Fruit fly (Drosophila melanogaster): ENCODE data around the gene CG5199.

The CG5199 gene

DNA sequence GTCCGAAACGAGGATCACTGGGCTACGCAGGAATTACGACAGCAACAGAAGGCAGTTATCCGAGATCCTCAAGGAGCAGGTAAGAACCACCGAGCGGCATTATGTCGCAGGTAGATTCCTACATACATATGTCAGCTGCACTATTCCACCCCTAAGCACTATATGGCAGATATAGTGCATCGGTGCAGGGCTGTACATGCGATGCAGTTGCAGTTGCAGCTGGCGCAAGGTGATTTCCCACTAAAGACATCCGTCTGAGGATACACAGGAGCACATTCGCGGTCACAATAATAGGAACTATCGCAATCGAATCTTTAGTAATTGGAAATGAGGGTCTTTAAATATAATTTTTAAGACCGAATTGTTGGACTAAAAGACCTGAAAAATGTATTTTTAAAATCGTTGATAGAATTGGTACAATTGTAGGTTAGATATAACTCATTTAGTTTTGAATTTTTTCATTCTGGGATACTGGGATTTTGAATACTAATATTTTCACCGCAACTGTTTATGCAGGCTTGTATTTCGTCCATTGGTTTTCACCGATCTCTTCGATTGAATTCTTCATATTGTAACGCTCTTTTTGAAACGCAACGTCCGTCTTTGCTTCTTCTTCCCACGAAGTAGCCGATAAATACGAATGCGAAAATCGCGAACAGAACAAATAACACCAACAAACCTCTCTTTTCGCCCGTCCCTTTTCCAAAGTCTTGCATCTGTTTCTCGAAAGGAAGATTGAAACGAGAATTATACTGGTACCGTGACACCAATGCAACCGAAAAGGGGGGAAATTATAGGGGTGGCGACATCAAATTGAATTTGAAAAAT, 49.8 kb downstream of the CG5199 start (continued):
- TF ChIP-seq Meics (GFP tag; optimal IDR thresholded peaks at IDR 0.05) (no peak), cg (GFP tag; optimal IDR thresholded peaks at IDR 0.05) (no peak), disco-r (GFP tag; optimal IDR thresholded peaks at IDR 0.05) (no peak), dmrt99B (tag; optimal IDR thresholded peaks at IDR 0.05) (no peak), dmrt11E (tag; optimal IDR thresholded peaks at IDR 0.05) (peak; percentile 86), CG2712 (tag; optimal IDR thresholded peaks at IDR 0.05) (peak; percentile 77), kni (GFP tag; optimal IDR thresholded peaks at IDR 0.05) (peak; percentile 79), tap (tag; optimal IDR thresholded peaks at IDR 0.05) (no peak), Sry-β (GFP tag; optimal IDR thresholded peaks at IDR 0.05) (no peak), CG1603 (tag; optimal IDR thresholded peaks at IDR 0.05) (peak; percentile 26), Hmx (GFP tag; optimal IDR thresholded peaks at IDR 0.05) (no peak), HLH3B (GFP tag; IDR thresholded peaks at IDR 0.05) (no peak), sisA (GFP tag; IDR thresholded peaks at IDR 0.05) (no peak), HLH54F (GFP tag; optimal IDR thresholded peaks at IDR 0.05) (no peak), bowl (GFP tag; IDR thresholded peaks at IDR 0.05) (no peak), ro (GFP tag; IDR thresholded peaks at IDR 0.05) (no peak), CG11695 (GFP tag; IDR thresholded peaks at IDR 0.05) (0 out of 3 replicates have a peak, but pooled peaks have one; percentile 27), trh (GFP tag; optimal IDR thresholded peaks at IDR 0.05) (no peak), CG2202 (tag; optimal IDR thresholded peaks at IDR 0.05) (no peak), CG4282 (GFP tag; optimal IDR thresholded peaks at IDR 0.05) (no peak), CG31441 (GFP tag; IDR thresholded peaks at IDR 0.05) (peak; percentile 56), Fer2 (tag; optimal IDR thresholded peaks at IDR 0.05) (no peak), pfk (GFP tag; optimal IDR thresholded peaks at IDR 0.05) (no peak), Xrp1 (GFP tag; IDR thresholded peaks at IDR 0.05) (peak; percentile 76), btn (GFP tag; optimal IDR thresholded peaks at IDR 0.05) (no peak), Xbp1 (GFP tag; optimal IDR thresholded peaks at IDR 0.05) (no peak), CG34422 (GFP tag; IDR thresholded peaks at IDR 0.05) (no peak), tio (GFP tag; optimal IDR thresholded peaks at IDR 0.05) (no peak), hth (optimal IDR thresholded peaks at IDR 0.05) (no peak), trem (tag; optimal IDR thresholded peaks at IDR 0.05) (peak; percentile 65), Gsc (GFP tag; IDR thresholded peaks at IDR 0.05) (no peak), salm (tag; optimal IDR thresholded peaks at IDR 0.05) (no peak), Gug (GFP tag; IDR thresholded peaks at IDR 0.05) (no peak), Atf-2 (GFP tag; optimal IDR thresholded peaks at IDR 0.05) (no peak), CG1792 (GFP tag; optimal IDR thresholded peaks at IDR 0.05) (no peak), CG15073 (GFP tag; optimal IDR thresholded peaks at IDR 0.05) (no peak), oc (tag; optimal IDR thresholded peaks at IDR 0.05) (no peak), Ssrp (tag; optimal IDR thresholded peaks at IDR 0.05) (peak; percentile 39), ap (GFP tag; IDR thresholded peaks at IDR 0.05) (no peak), tll (GFP tag; optimal IDR thresholded peaks at IDR 0.05) (peak in 1 of 2 experiments; percentile 46), CG12391 (tag; optimal IDR thresholded peaks at IDR 0.05) (peak; percentile 60), pros (GFP tag; optimal IDR thresholded peaks at IDR 0.05) (peak; percentile 91), Lim3 (GFP tag; IDR thresholded peaks at IDR 0.05) (no peak), prd (optimal IDR thresholded peaks at IDR 0.05) (no peak), prd (GFP tag; IDR thresholded peaks at IDR 0.05) (peak; percentile 84), CHES-1-like (GFP tag; optimal IDR thresholded peaks at IDR 0.05) (peak; percentile 12), grn (GFP tag; optimal IDR thresholded peaks at IDR 0.05) (no peak), CG7928 (GFP tag; optimal IDR thresholded peaks at IDR 0.05) (no peak), CG4328 (GFP tag; optimal IDR thresholded peaks at IDR 0.05) (no peak), CG6175 (GFP tag; IDR thresholded peaks at IDR 0.05) (no peak)
